Fruit fly (Drosophila melanogaster): ENCODE results near the gene JhI-21.

The JhI-21 gene

DNA sequence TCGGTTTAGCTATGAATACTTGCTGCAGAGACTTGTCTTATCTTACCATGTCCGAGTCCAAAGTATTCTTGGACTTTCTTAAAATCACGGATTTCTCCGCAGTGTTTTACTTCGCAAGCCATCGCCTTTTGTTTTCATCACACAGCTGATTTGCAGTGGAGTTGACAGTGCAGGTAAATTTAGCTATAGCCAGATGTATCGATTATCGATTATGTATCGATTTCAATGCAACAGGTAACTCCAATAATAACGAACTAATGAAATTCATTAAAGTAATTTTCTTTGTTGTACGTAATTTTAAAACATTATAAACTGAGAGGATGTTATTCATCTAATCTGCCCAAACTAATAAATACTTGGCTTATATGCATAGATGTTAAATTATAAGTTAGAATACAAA lies 7.2 kb upstream of the JhI-21 start, which contains the start of gene Rab3-GAP (continued):
- TF ChIP-seq grau (tag; optimal IDR thresholded peaks at IDR 0.05): peak; percentile 98
- TF ChIP-seq CG18764 (GFP tag; optimal IDR thresholded peaks at IDR 0.05): peak; percentile 8
- TF ChIP-seq CG17361 (GFP tag; IDR thresholded peaks at IDR 0.05): peak; percentile 51; the same call in 1 of the 3 replicates
- no peak for TF ChIP-seq Max (GFP tag; optimal IDR thresholded peaks at IDR 0.05)
- TF ChIP-seq CG5953 (GFP tag; IDR thresholded peaks at IDR 0.05): no peak
- TF ChIP-seq CG12659 (GFP tag; optimal IDR thresholded peaks at IDR 0.05): peak; percentile 22
- no peak for TF ChIP-seq CG7372 (GFP tag; IDR thresholded peaks at IDR 0.05)
- TF ChIP-seq CG13287 (GFP tag; IDR thresholded peaks at IDR 0.05; ENCODE audit: partially characterized antibody): peak; percentile 77
- TF ChIP-seq CG4617 (GFP tag; optimal IDR thresholded peaks at IDR 0.05; ENCODE audit: borderline replicate concordance): peak; percentile 6
- peak; percentile 70 for TF ChIP-seq CG17829 (tag; optimal IDR thresholded peaks at IDR 0.05)
- TF ChIP-seq Dp (GFP tag; optimal IDR thresholded peaks at IDR 0.05): peak; percentile 10
- peak; percentile 55; the same call in 2 of the 3 replicates for TF ChIP-seq zen2 (GFP tag; IDR thresholded peaks at IDR 0.05; ENCODE audit: partially characterized antibody)
- TF ChIP-seq CTCF (GFP tag; optimal IDR thresholded peaks at IDR 0.05): no peak
- peak; percentile 33 for TF ChIP-seq az2 (GFP tag; optimal IDR thresholded peaks at IDR 0.05)
- peak; percentile 51 for TF ChIP-seq nmo (GFP tag; optimal IDR thresholded peaks at IDR 0.05)
- TF ChIP-seq CG31224 (GFP tag; IDR thresholded peaks at IDR 0.05): no peak
- no peak for TF ChIP-seq eyg (GFP tag; optimal IDR thresholded peaks at IDR 0.05)
- TF ChIP-seq crp (GFP tag; optimal IDR thresholded peaks at IDR 0.05): peak; percentile 48 to 93
- TF ChIP-seq CG2129 (GFP tag; IDR thresholded peaks at IDR 0.05; ENCODE audit: partially characterized antibody): no peak
- TF ChIP-seq zfh1 (GFP tag; IDR thresholded peaks at IDR 0.05): peak; percentile 51; the same call in 1 of the 3 replicates
- peak; percentile 4 for TF ChIP-seq Antp (GFP tag; optimal IDR thresholded peaks at IDR 0.05)
- peak; percentile 79 for TF ChIP-seq CG34224 (GFP tag; IDR thresholded peaks at IDR 0.05; ENCODE audit: partially characterized antibody)
- TF ChIP-seq CG6689 (GFP tag; IDR thresholded peaks at IDR 0.05): no peak
- TF ChIP-seq pzg (GFP tag; optimal IDR thresholded peaks at IDR 0.05): peak; percentile 52
- no peak for TF ChIP-seq CG4328 (GFP tag; optimal IDR thresholded peaks at IDR 0.05)
- peak; percentile 48 for TF ChIP-seq Sry-δ (GFP tag; optimal IDR thresholded peaks at IDR 0.05)
- peak; percentile 44; the same call in 1 of the 3 replicates for TF ChIP-seq CG11695 (GFP tag; IDR thresholded peaks at IDR 0.05)
- 0 out of 3 replicates have a peak, but pooled peaks have one; percentile 34 for TF ChIP-seq CG14860 (GFP tag; IDR thresholded peaks at IDR 0.05; ENCODE audit: partially characterized antibody)
- 0 out of 2 replicates have a peak, but pooled peaks have one; percentile 15 for TF ChIP-seq Atf6 (GFP tag; IDR thresholded peaks at IDR 0.05)
- TF ChIP-seq Ets97D (GFP tag; optimal IDR thresholded peaks at IDR 0.05): peak; percentile 11
- no peak for TF ChIP-seq CG42726 (GFP tag; IDR thresholded peaks at IDR 0.05; ENCODE audit: partially characterized antibody)
- peak; percentile 52; the same call in 1 of the 2 replicates for TF ChIP-seq Bgb (GFP tag; IDR thresholded peaks at IDR 0.05; ENCODE audit: partially characterized antibody)
- no peak for TF ChIP-seq pan (optimal IDR thresholded peaks at IDR 0.05)
- peak in 1 of 2 experiments; percentile 40 for TF ChIP-seq pan (GFP tag; optimal IDR thresholded peaks at IDR 0.05 in 1 of 2, IDR thresholded peaks at IDR 0.05 in 1 of 2)
- TF ChIP-seq CG16813 (GFP tag; IDR thresholded peaks at IDR 0.05; ENCODE audit: partially characterized antibody): peak; percentile 45; the same call in 2 of the 3 replicates
- peak; percentile 20 for TF ChIP-seq Elba2 (GFP tag; optimal IDR thresholded peaks at IDR 0.05)
- peak; percentile 34 for TF ChIP-seq Fer3 (tag; optimal IDR thresholded peaks at IDR 0.05)
- peak; percentile 46 for TF ChIP-seq CG4424 (GFP tag; optimal IDR thresholded peaks at IDR 0.05)
- peak; percentile 23; the same call in 1 of the 2 replicates for TF ChIP-seq E2f2 (GFP tag; IDR thresholded peaks at IDR 0.05)
- peak; percentile 44; the same call in 1 of the 3 replicates for TF ChIP-seq ci (GFP tag; IDR thresholded peaks at IDR 0.05)
- no peak for TF ChIP-seq Kr (GFP tag; optimal IDR thresholded peaks at IDR 0.05)
- TF ChIP-seq CG15269 (tag; optimal IDR thresholded peaks at IDR 0.05): no peak
- TF ChIP-seq Pdp1 (GFP tag; optimal IDR thresholded peaks at IDR 0.05): peak in 1 of 2 experiments; percentile 37
- peak in 1 of 2 experiments; percentile 53 for TF ChIP-seq dpn (GFP tag; optimal IDR thresholded peaks at IDR 0.05)
- TF ChIP-seq ewg (GFP tag; optimal IDR thresholded peaks at IDR 0.05): no peak
- peak; percentile 48 for TF ChIP-seq Doc3 (GFP tag; IDR thresholded peaks at IDR 0.05; ENCODE audit: partially characterized antibody)
- TF ChIP-seq Opbp (GFP tag; IDR thresholded peaks at IDR 0.05; ENCODE audit: partially characterized antibody): no peak
- no peak for TF ChIP-seq D (optimal IDR thresholded peaks at IDR 0.05)
- no peak for TF ChIP-seq D (GFP tag; optimal IDR thresholded peaks at IDR 0.05)
- TF ChIP-seq Xbp1 (GFP tag; optimal IDR thresholded peaks at IDR 0.05): peak; percentile 17
